Worm (Caenorhabditis elegans) whole organism, early embryonic: ENCODE measurements around the gene catp-7.

ENCODE experiments used
- aly-1 ChIP-seq: sonication (generic microtip); optimal IDR thresholded peaks from 2 replicates; lab custom pipeline; 2016; ENCODE audit warnings: missing genetic modification characterization, missing compliant biosample characterization
- ama-1 ChIP-seq: fragments of 150-350 bp; optimal IDR thresholded peaks from 2 replicates; lab custom pipeline; 2014
- ceh-13 ChIP-seq: fragments of 200-800 bp; sonication (Bioruptor generic); optimal IDR thresholded peaks from 2 replicates; lab custom pipeline; 2018; ENCODE audit warnings: mild to moderate bottlenecking, missing genetic modification characterization, missing compliant biosample characterization
- ceh-36 ChIP-seq: sonication (generic microtip); optimal IDR thresholded peaks from 2 replicates; lab custom pipeline; 2016; ENCODE audit warnings: missing genetic modification characterization, inconsistent platforms, missing compliant biosample characterization
- flt-1 ChIP-seq: fragments of 200-800 bp; sonication (Bioruptor generic); IDR thresholded peaks from 2 replicates; pipeline ENCODE4 v1.3.6; 2022; ENCODE audit warnings: missing genetic modification characterization, missing compliant biosample characterization
- hmbx-1 ChIP-seq: sonication (generic microtip); optimal IDR thresholded peaks from 2 replicates; lab custom pipeline; 2016; ENCODE audit warnings: mild to moderate bottlenecking, missing genetic modification characterization, missing compliant biosample characterization
- scrt-1 ChIP-seq: fragments of 200-800 bp; sonication (Bioruptor generic); IDR thresholded peaks from 2 replicates; pipeline ENCODE4 v1.3.6; 2022; ENCODE audit warnings: missing genetic modification characterization, missing compliant biosample characterization
- sea-1 ChIP-seq: fragments of 200-800 bp; sonication (Bioruptor generic); conservative IDR thresholded peaks from 2 replicates; pipeline ENCODE4 v1.3.6; 2022; ENCODE audit warnings: missing genetic modification characterization, missing compliant biosample characterization
- tbx-11 ChIP-seq: fragments of 200-800 bp; sonication (Bioruptor generic); IDR thresholded peaks from 2 replicates; pipeline ENCODE4 v1.3.6; 2022; ENCODE audit warnings: missing genetic modification characterization, missing compliant biosample characterization
- tra-4 ChIP-seq: sonication (generic microtip); optimal IDR thresholded peaks from 2 replicates; lab custom pipeline; 2017; ENCODE audit warnings: missing genetic modification characterization, missing compliant biosample characterization

DNA sequence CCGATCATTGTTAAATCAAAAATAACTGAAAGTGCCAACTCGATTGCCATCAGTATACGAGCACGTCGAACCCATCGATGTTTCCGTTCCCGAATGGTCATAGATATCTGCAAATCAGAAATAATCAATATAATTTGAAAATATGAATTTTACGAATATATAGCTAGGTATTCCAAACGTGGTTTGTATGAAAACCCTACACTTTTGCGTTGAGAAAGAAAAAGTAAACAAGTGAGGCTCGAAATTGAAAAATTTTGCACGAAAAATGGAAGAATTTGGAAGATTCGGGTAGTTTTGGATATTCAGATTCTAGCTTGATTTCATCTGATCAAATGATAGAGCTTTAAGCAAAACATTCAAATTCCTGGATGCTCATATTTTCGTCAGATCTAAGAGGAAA is 53.0 kb downstream of the catp-7 start, which contains the start of gene F42A9.9:
- no peak for TF ChIP-seq tbx-11 (GFP tag; lab: Robert Waterston, UW)
- no peak for TF ChIP-seq ceh-36
- no peak for TF ChIP-seq hmbx-1 (tag; lab: Kevin White, UChicago)
- no peak for TF ChIP-seq ceh-13 (GFP tag; lab: Kevin White, UChicago)
- TF ChIP-seq scrt-1: no peak
- no peak for TF ChIP-seq tra-4
- no peak for TF ChIP-seq sea-1
- no peak for TF ChIP-seq ama-1 (lab: Kevin White, UChicago)
- no peak for TF ChIP-seq flt-1
- TF ChIP-seq aly-1 (tag; lab: Kevin White, UChicago): no peak
